Fruit fly (Drosophila melanogaster): ENCODE results near the gene Arts.
A peak's percentile ranks its signal among the peaks of the same experiment; 100 is the strongest.

Gene Arts

DNA sequence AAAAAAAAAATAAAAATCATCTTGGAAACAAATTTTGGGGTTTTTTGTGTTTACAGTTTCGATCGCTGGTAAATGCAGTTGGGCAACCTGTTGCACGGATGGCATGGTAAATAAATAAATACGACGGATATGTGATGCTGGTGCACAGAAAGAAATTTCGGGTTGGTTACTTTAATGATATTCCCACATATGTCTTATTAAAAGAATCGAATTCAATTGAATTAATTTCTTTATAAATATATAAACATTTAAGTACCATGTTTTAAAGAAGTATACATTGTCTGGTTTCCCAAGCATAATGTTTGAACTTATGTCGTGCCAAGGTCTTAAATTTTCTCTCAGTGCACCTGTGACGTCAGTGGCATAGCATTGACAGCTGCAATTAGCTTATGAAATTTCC, 35.2 kb upstream of the Arts start (continued):
- TF ChIP-seq CG10321 (GFP tag; IDR thresholded peaks at IDR 0.05) (no peak), ssp (GFP tag; IDR thresholded peaks at IDR 0.05) (0 out of 2 replicates have a peak, but pooled peaks have one; percentile 30), Xrp1 (GFP tag; IDR thresholded peaks at IDR 0.05) (peak; percentile 71), CG9932 (GFP tag; IDR thresholded peaks at IDR 0.05) (no peak), CG11560 (tag; IDR thresholded peaks at IDR 0.05) (no peak), Tbp (GFP tag; optimal IDR thresholded peaks at IDR 0.05) (no peak), Taf1 (GFP tag; IDR thresholded peaks at IDR 0.05) (no peak), CG12769 (tag; optimal IDR thresholded peaks at IDR 0.05) (peak; percentile 14), HLHmδ (GFP tag; optimal IDR thresholded peaks at IDR 0.05) (no peak), pros (GFP tag; optimal IDR thresholded peaks at IDR 0.05) (no peak), repo (GFP tag; optimal IDR thresholded peaks at IDR 0.05) (no peak), pzg (GFP tag; optimal IDR thresholded peaks at IDR 0.05) (no peak), CG17186 (GFP tag; optimal IDR thresholded peaks at IDR 0.05) (no peak), CG10366 (GFP tag; IDR thresholded peaks at IDR 0.05) (peak; percentile 33; the same call in 1 of the 2 replicates), scrt (GFP tag; optimal IDR thresholded peaks at IDR 0.05) (peak; percentile 49), ranshi (GFP tag; IDR thresholded peaks at IDR 0.05) (0 out of 2 replicates have a peak, but pooled peaks have one; percentile 52), Gug (GFP tag; IDR thresholded peaks at IDR 0.05) (no peak), slbo (GFP tag; IDR thresholded peaks at IDR 0.05) (peak; percentile 35), Fer3 (tag; optimal IDR thresholded peaks at IDR 0.05) (peak; percentile 45), sens-2 (GFP tag; IDR thresholded peaks at IDR 0.05) (no peak), Kr (GFP tag; optimal IDR thresholded peaks at IDR 0.05) (no peak), CG9797 (GFP tag; optimal IDR thresholded peaks at IDR 0.05) (no peak), CG15269 (tag; optimal IDR thresholded peaks at IDR 0.05) (peak; percentile 71), CG10979 (tag; optimal IDR thresholded peaks at IDR 0.05) (peak; percentile 82), CG3407 (GFP tag; optimal IDR thresholded peaks at IDR 0.05) (peak; percentile 51), abd-A (tag; optimal IDR thresholded peaks at IDR 0.05) (no peak), exex (tag; optimal IDR thresholded peaks at IDR 0.05) (no peak), CG18619 (GFP tag; optimal IDR thresholded peaks at IDR 0.05) (peak; percentile 47), trem (tag; optimal IDR thresholded peaks at IDR 0.05) (peak; percentile 61), CG10147 (GFP tag; optimal IDR thresholded peaks at IDR 0.05) (peak; percentile 12), BEAF-32 (GFP tag; optimal IDR thresholded peaks at IDR 0.05) (no peak), CG15011 (GFP tag; optimal IDR thresholded peaks at IDR 0.05) (peak; percentile 40), Gsc (GFP tag; IDR thresholded peaks at IDR 0.05) (no peak), CG12155 (GFP tag; optimal IDR thresholded peaks at IDR 0.05) (no peak), CG11723 (GFP tag; optimal IDR thresholded peaks at IDR 0.05) (peak; percentile 33), row (GFP tag; IDR thresholded peaks at IDR 0.05) (peak; percentile 72), HLH54F (GFP tag; optimal IDR thresholded peaks at IDR 0.05) (no peak), CG32767 (GFP tag; IDR thresholded peaks at IDR 0.05) (0 out of 2 replicates have a peak, but pooled peaks have one; percentile 8), klu (GFP tag; IDR thresholded peaks at IDR 0.05) (no peak), CG6683 (GFP tag; optimal IDR thresholded peaks at IDR 0.05) (no peak), Spps (tag; optimal IDR thresholded peaks at IDR 0.05) (peak; percentile 45), CG13775 (GFP tag; optimal IDR thresholded peaks at IDR 0.05) (peak; percentile 18), Opbp (GFP tag; IDR thresholded peaks at IDR 0.05; ENCODE audit: partially characterized antibody) (no peak), dimm (GFP tag; IDR thresholded peaks at IDR 0.05) (no peak), CG6791 (GFP tag; IDR thresholded peaks at IDR 0.05; ENCODE audit: partially characterized antibody) (no peak), D19B (GFP tag; optimal IDR thresholded peaks at IDR 0.05) (no peak), CG14441 (GFP tag; IDR thresholded peaks at IDR 0.05) (0 out of 2 replicates have a peak, but pooled peaks have one; percentile 52), jumu (GFP tag; optimal IDR thresholded peaks at IDR 0.05) (no peak), CG16815 (GFP tag; optimal IDR thresholded peaks at IDR 0.05) (peak; percentile 10), CG4707 (GFP tag; optimal IDR thresholded peaks at IDR 0.05) (peak; percentile 34), CG4730 (GFP tag; IDR thresholded peaks at IDR 0.05) (0 out of 2 replicates have a peak, but pooled peaks have one; percentile 40)

All from whole organism, embryonic.